3 worm cellular contexts compared by ENCODE assay signal in the genomic region with DNA sequence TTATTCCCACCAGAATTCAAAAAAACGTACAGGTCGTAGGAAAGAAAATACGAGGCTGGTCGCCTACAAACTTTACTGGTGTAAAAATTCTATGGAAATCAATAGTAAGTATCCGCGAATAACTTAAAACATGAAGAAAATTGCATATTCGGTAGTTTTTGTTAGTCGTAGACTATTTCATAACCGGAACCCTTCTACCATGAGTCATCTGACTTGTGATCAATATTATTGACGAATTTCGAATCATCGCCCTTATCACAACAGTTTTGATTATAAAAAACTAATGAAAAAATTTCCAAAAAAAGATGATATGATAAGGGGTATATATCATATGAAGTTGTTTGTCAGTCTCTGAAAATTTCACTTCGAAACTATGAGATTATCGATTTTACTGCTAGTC.
A peak's percentile ranks its signal among the peaks of the same experiment; 100 is the strongest.
TF ChIP-seq lines count a peak whose summit lies in the region.

W01F3.2 (plus strand) TSS at position 301 of the 400 bp plus-strand sequence.

TF ChIP-seq in whole organism, L2 larva, 48 proteins besides CTCF, POLR2A, EP300 and RAD21:
- no peak for TF ChIP-seq peb-1 (tag; optimal IDR thresholded peaks at IDR 0.05; lab: Kevin White, UChicago)
- TF ChIP-seq nhr-12 (tag; optimal IDR thresholded peaks at IDR 0.05; lab: Kevin White, UChicago), result no peak
- peak; percentile 12 for TF ChIP-seq crh-2 (tag; optimal IDR thresholded peaks at IDR 0.05; lab: Kevin White, UChicago)
- TF ChIP-seq gmeb-1 (tag; optimal IDR thresholded peaks at IDR 0.05; lab: Kevin White, UChicago), result no peak
- TF ChIP-seq fos-1 (tag; optimal IDR thresholded peaks at IDR 0.05; lab: Kevin White, UChicago), result peak; percentile 17
- TF ChIP-seq unc-55 (GFP tag; optimal IDR thresholded peaks at IDR 0.05; lab: Kevin White, UChicago), result no peak
- TF ChIP-seq C34F6.9 (tag; optimal IDR thresholded peaks at IDR 0.05; lab: Kevin White, UChicago), result no peak
- TF ChIP-seq nhr-237 (tag; optimal IDR thresholded peaks at IDR 0.05; lab: Kevin White, UChicago), result no peak
- TF ChIP-seq elt-3 (tag; optimal IDR thresholded peaks at IDR 0.05; lab: Kevin White, UChicago), result no peak
- no peak for TF ChIP-seq lsy-2 (tag; optimal IDR thresholded peaks at IDR 0.05; lab: Kevin White, UChicago)
- TF ChIP-seq R02D3.7 (tag; optimal IDR thresholded peaks at IDR 0.05; lab: Kevin White, UChicago), result no peak
- TF ChIP-seq sma-9 (GFP tag; optimal IDR thresholded peaks at IDR 0.05; lab: Kevin White, UChicago), result no peak
- no peak for TF ChIP-seq sma-9 (tag; optimal IDR thresholded peaks at IDR 0.05; lab: Kevin White, UChicago)

TF ChIP-seq in whole organism, L4 larva, 104 proteins besides CTCF, POLR2A, EP300 and RAD21:
- TF ChIP-seq dmd-6 (GFP tag; IDR thresholded peaks at IDR 0.05; lab: Robert Waterston, UW), result peak; percentile 14; the same call in 1 of the 2 replicates
- peak; percentile 29 for TF ChIP-seq hlh-30 (tag; optimal IDR thresholded peaks at IDR 0.05; lab: Kevin White, UChicago; ENCODE audit: insufficient read depth)
- TF ChIP-seq nhr-28 (tag; optimal IDR thresholded peaks at IDR 0.05; lab: Kevin White, UChicago), result peak; percentile 36
- no peak for TF ChIP-seq dpl-1 (GFP tag; optimal IDR thresholded peaks at IDR 0.05; lab: Kevin White, UChicago)
- no peak for TF ChIP-seq snpc-1.2 (GFP tag; IDR thresholded peaks at IDR 0.05; lab: Robert Waterston, UW)
- TF ChIP-seq hlh-11 (tag; optimal IDR thresholded peaks at IDR 0.05; lab: Kevin White, UChicago), result peak; percentile 21

TF ChIP-seq in whole organism, young adult, 124 proteins besides CTCF, POLR2A, EP300 and RAD21:
- TF ChIP-seq attf-3 (GFP tag; conservative IDR thresholded peaks at IDR 0.05; lab: Robert Waterston, UW), result no peak
- no peak for TF ChIP-seq cebp-1 (GFP tag; IDR thresholded peaks at IDR 0.05; lab: Robert Waterston, UW)
- TF ChIP-seq cebp-1 (tag; optimal IDR thresholded peaks at IDR 0.05; lab: Kevin White, UChicago), result peak; percentile 47
